Worm (Caenorhabditis elegans): ENCODE results near the gene srh-220.
"Not testable (repeated sequence)": the region's sequence is repeated elsewhere in the genome, so short reads cannot be mapped to it uniquely, and the experiment has no call there.

Gene srh-220

DNA sequence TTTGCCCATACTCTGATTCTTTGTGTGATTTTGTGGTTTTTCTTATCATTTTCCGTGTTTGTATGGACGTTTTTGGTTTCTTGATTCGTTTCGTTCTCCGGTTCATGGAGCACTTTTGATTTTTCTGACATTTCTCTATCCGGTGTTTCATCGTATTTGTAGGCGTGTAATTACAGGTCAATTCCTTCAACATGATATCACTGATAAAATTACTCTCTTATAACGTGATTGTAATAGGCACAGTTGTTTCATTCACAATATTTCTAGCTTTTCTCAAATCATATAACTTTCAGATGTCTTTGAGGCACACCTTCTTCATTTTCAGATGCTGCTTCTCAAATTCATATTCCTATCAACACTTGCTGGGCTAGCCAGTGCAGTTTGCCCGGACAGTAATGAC is 45.4 kb downstream of the srh-220 start, which contains the start of gene clec-70:
Gene clec-70, plus strand, starts transcription at position 301 of the 400 bp plus-strand sequence.
- not testable (repeated sequence) for TF ChIP-seq flt-1 (GFP tag; IDR thresholded peaks at IDR 0.05); klf-2 (GFP tag; conservative IDR thresholded peaks at IDR 0.05); tab-1 (GFP tag; IDR thresholded peaks at IDR 0.05)
